Worm (Caenorhabditis elegans): Measurements from ENCODE around the gene nspc-16.

- TF ChIP-seq pbrm-1 (GFP tag; IDR thresholded peaks at IDR 0.05) (peak; percentile 97), ama-1 (optimal IDR thresholded peaks at IDR 0.05) (peak; percentile 24), ama-1 (GFP tag; optimal IDR thresholded peaks at IDR 0.05) (no peak), B0261.1 (tag; optimal IDR thresholded peaks at IDR 0.05) (no peak)
Observed at ce11 chrX:14489945-14490344, 33.4 kb upstream of the nspc-16 start, which contains the start of gene his-24.

Measured in whole organism, young adult.